Worm (Caenorhabditis elegans) whole organism, mixed stage, embryonic: ENCODE results near the gene Y46B2A.4.

Experiments used
- M03D4.4 ChIP-seq: sonication (generic microtip); optimal IDR thresholded peaks from 2 replicates; lab custom pipeline; 2017; ENCODE audit warnings: mild to moderate bottlenecking, missing genetic modification characterization, missing compliant biosample characterization
- bed-3 ChIP-seq: fragments of 200-800 bp; sonication (Bioruptor generic); optimal IDR thresholded peaks from 3 replicates; lab custom pipeline; 2018; ENCODE audit warnings: mild to moderate bottlenecking, missing genetic modification characterization, moderate library complexity, missing compliant biosample characterization
- blmp-1 ChIP-seq: fragments of 150-350 bp; optimal IDR thresholded peaks from 2 replicates; lab custom pipeline; 2014; ENCODE audit warnings: missing biosample characterization, missing genetic modification characterization
- ceh-39 ChIP-seq: fragments of 150-350 bp; optimal IDR thresholded peaks from 2 replicates; lab custom pipeline; 2014; ENCODE audit warnings: missing biosample characterization, missing genetic modification characterization
- ceh-43 ChIP-seq: fragments of 200-800 bp; sonication (Bioruptor generic); optimal IDR thresholded peaks from 2 replicates; lab custom pipeline; 2018; ENCODE audit warnings: mild to moderate bottlenecking, missing genetic modification characterization, moderate library complexity, missing compliant biosample characterization
- cnd-1 ChIP-seq: fragments of 200-800 bp; sonication (Bioruptor generic); optimal IDR thresholded peaks from 2 replicates; lab custom pipeline; 2018; ENCODE audit warnings: mild to moderate bottlenecking, missing genetic modification characterization, missing compliant biosample characterization
- drap-1 ChIP-seq: fragments of 200-800 bp; sonication (Bioruptor generic); optimal IDR thresholded peaks from 3 replicates; lab custom pipeline; 2018; ENCODE audit warnings: mild to moderate bottlenecking, missing genetic modification characterization, missing compliant biosample characterization
- elt-1 ChIP-seq: sonication (generic microtip); optimal IDR thresholded peaks from 2 replicates; lab custom pipeline; 2017; ENCODE audit warnings: missing genetic modification characterization, mild to moderate bottlenecking, missing compliant biosample characterization, antibody characterized with exemption, moderate library complexity, borderline replicate concordance; ENCODE audit not compliant: insufficient read depth
- elt-3 ChIP-seq: fragments of 150-350 bp; optimal IDR thresholded peaks from 2 replicates; lab custom pipeline; 2014; ENCODE audit warnings: missing biosample characterization, missing genetic modification characterization
- flh-1 ChIP-seq: fragments of 200-800 bp; sonication (Bioruptor generic); optimal IDR thresholded peaks from 2 replicates; lab custom pipeline; 2018; ENCODE audit warnings: mild to moderate bottlenecking, missing genetic modification characterization, moderate library complexity, missing compliant biosample characterization
- ham-2 ChIP-seq: fragments of 200-800 bp; sonication (Bioruptor generic); optimal IDR thresholded peaks from 2 replicates; lab custom pipeline; 2018; ENCODE audit warnings: mild to moderate bottlenecking, missing genetic modification characterization, missing compliant biosample characterization
- hlh-1 ChIP-seq: fragments of 150-350 bp; optimal IDR thresholded peaks from 2 replicates; lab custom pipeline; 2014; ENCODE audit warnings: missing biosample characterization, missing genetic modification reagents, missing genetic modification characterization
- lin-13 ChIP-seq: fragments of 150-350 bp; optimal IDR thresholded peaks from 2 replicates; lab custom pipeline; 2014; ENCODE audit warnings: missing biosample characterization, missing genetic modification characterization
- lin-32 ChIP-seq: fragments of 200-800 bp; sonication (Bioruptor generic); optimal IDR thresholded peaks from 2 replicates; lab custom pipeline; 2018; ENCODE audit warnings: mild to moderate bottlenecking, missing genetic modification characterization, missing compliant biosample characterization
- lsy-2 ChIP-seq: fragments of 150-350 bp; optimal IDR thresholded peaks from 2 replicates; lab custom pipeline; 2014; ENCODE audit warnings: missing biosample characterization, missing genetic modification characterization
- mep-1 ChIP-seq: fragments of 150-350 bp; optimal IDR thresholded peaks from 2 replicates; lab custom pipeline; 2017; ENCODE audit warnings: missing biosample characterization, missing genetic modification reagents, missing genetic modification characterization, inconsistent platforms
- mls-2 ChIP-seq: sonication (generic microtip); optimal IDR thresholded peaks from 2 replicates; lab custom pipeline; 2016; ENCODE audit warnings: mild to moderate bottlenecking, missing genetic modification characterization, moderate library complexity, missing compliant biosample characterization
- nhr-12 ChIP-seq: fragments of 150-350 bp; optimal IDR thresholded peaks from 2 replicates; lab custom pipeline; 2014; ENCODE audit warnings: missing biosample characterization, missing genetic modification characterization
- nhr-237 ChIP-seq: fragments of 150-350 bp; optimal IDR thresholded peaks from 2 replicates; lab custom pipeline; 2014; ENCODE audit warnings: missing biosample characterization, missing genetic modification characterization
- nhr-28 ChIP-seq: fragments of 150-350 bp; optimal IDR thresholded peaks from 2 replicates; lab custom pipeline; 2014; ENCODE audit warnings: missing biosample characterization, missing genetic modification characterization
- nhr-76 ChIP-seq: sonication (generic microtip); optimal IDR thresholded peaks from 2 replicates; lab custom pipeline; 2017; ENCODE audit warnings: missing biosample characterization, missing genetic modification characterization
- snpc-4 ChIP-seq: fragments of 150-350 bp; optimal IDR thresholded peaks from 2 replicates; lab custom pipeline; 2014; ENCODE audit warnings: missing biosample characterization, missing genetic modification characterization
- sptf-1 ChIP-seq: sonication (generic microtip); optimal IDR thresholded peaks from 2 replicates; lab custom pipeline; 2017; ENCODE audit warnings: mild to moderate bottlenecking, missing genetic modification characterization, moderate library complexity, missing compliant biosample characterization
- tbx-8 ChIP-seq: fragments of 200-800 bp; sonication (Bioruptor generic); optimal IDR thresholded peaks from 2 replicates; lab custom pipeline; 2018; ENCODE audit warnings: mild to moderate bottlenecking, missing genetic modification characterization, moderate library complexity, missing compliant biosample characterization
- unc-120 ChIP-seq: sonication (generic microtip); optimal IDR thresholded peaks from 2 replicates; lab custom pipeline; 2017; ENCODE audit warnings: missing genetic modification characterization, missing compliant biosample characterization; ENCODE audit not compliant: poor library complexity, severe bottlenecking
- unc-39 ChIP-seq: fragments of 150-350 bp; optimal IDR thresholded peaks from 2 replicates; lab custom pipeline; 2014; ENCODE audit warnings: missing biosample characterization, missing genetic modification characterization
- unc-62 ChIP-seq: fragments of 150-350 bp; optimal IDR thresholded peaks from 2 replicates; lab custom pipeline; 2014; ENCODE audit warnings: missing biosample characterization, missing genetic modification reagents, missing genetic modification characterization
- zip-8 ChIP-seq: fragments of 150-350 bp; optimal IDR thresholded peaks from 2 replicates; lab custom pipeline; 2014; ENCODE audit warnings: missing biosample characterization, missing genetic modification characterization
- ztf-11 ChIP-seq: fragments of 150-350 bp; optimal IDR thresholded peaks from 2 replicates; lab custom pipeline; 2014; ENCODE audit warnings: missing biosample characterization, missing genetic modification characterization

The Y46B2A.4 gene

DNA sequence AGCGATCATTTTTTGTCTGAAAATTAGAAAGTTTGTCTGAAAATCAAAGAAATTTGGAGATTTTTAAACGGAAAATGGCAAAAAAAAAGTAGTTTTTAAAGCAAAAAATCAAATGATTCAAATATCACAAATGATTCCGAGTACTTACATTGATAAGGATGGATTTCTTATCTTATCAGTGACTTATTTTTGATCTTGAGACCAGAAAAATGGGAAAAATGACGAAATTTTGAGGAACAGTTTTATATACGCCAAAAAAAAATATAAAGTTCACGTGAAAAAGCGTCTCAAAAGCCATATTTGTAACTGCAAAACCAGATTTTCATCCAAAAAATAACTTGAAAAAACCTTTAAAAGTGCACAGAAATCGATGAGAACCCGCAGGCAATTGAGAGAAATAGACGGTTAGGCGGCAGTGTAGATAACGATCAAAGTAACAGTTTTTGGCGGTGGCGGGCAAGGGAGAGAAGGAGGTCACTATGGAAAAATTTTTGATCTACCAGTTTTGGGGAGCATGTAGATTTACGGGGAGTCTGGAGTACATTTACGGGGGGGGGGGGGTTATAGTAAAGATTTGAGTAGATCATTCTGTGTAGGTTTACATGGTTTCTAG, 39.2 kb downstream of the Y46B2A.4 start, which contains the start of gene T07D3.9:
T07D3.9 (minus strand) TSS at position 194 of the 613 bp plus-strand sequence.
- TF ChIP-seq ceh-39 (no peak), elt-1 (tag; lab: Kevin White, UChicago) (peak; percentile 22)

DNA sequence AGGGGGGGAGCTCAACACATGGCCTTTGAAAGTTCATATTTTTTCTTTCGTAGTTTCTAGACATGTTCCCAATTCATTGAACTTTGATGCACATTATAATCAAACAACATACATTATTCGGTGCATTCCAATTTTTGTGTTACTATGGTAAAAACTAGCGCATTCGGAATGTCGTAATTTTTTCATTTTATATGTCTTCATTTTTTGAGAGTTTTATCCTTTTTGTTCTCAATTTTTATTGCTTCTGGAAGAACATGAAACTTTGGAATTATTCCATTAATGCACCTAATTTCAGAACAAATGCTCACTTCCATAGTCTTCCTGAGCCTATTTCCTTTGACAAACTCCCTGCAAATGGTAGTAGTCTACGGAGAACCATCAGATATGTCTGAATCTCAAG, 40.0 kb downstream of the Y46B2A.4 start, which contains the start of gene T07D3.2:
T07D3.2 (plus strand) TSS at position 301 of the 400 bp plus-strand sequence.
- TF ChIP-seq lin-13 (no peak), nhr-76 (tag; lab: Kevin White, UChicago) (no peak), mls-2 (no peak), M03D4.4 (tag; lab: Kevin White, UChicago) (no peak), lsy-2 (tag; lab: Kevin White, UChicago) (no peak), cnd-1 (tag; lab: Kevin White, UChicago) (no peak), tbx-8 (GFP tag; lab: Kevin White, UChicago) (no peak), zip-8 (tag; lab: Kevin White, UChicago) (no peak), mep-1 (tag; lab: Kevin White, UChicago) (no peak), drap-1 (GFP tag; lab: Kevin White, UChicago) (no peak), lin-32 (GFP tag; lab: Kevin White, UChicago) (no peak), unc-62 (no peak), nhr-12 (no peak), ztf-11 (no peak), ceh-39 (no peak)

DNA sequence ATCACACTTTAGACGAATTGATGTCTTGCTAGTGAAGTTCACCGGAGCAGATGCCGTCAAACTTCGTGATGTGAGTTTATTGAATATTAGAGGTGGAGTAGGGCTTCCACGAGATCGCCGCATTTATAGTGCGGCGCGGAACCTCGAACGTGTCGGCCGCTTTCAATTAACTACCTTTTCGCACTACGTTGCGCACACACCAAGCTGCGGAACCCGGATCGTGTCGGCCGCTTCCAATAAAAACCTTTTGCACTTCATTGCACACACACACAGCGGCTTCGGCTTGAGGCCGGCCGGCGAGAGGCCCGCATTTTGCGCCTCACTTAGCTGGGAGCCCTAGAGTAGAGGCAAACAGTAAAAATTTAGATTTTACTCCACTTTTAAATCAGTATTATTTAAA, 43.7 kb downstream of the Y46B2A.4 start:
- TF ChIP-seq elt-3 (tag; lab: Kevin White, UChicago) = no peak
- TF ChIP-seq ceh-43 = no peak
- TF ChIP-seq drap-1 (GFP tag; lab: Kevin White, UChicago) = no peak
- TF ChIP-seq hlh-1 (tag; lab: Kevin White, UChicago) = no peak
- TF ChIP-seq tbx-8 (GFP tag; lab: Kevin White, UChicago) = no peak
- no peak for TF ChIP-seq ztf-11
- no peak for TF ChIP-seq mep-1 (tag; lab: Kevin White, UChicago)
- no peak for TF ChIP-seq nhr-76 (tag; lab: Kevin White, UChicago)
- no peak for TF ChIP-seq lin-32 (GFP tag; lab: Kevin White, UChicago)
- TF ChIP-seq flh-1 (GFP tag; lab: Kevin White, UChicago) = no peak
- TF ChIP-seq mls-2 = no peak
- TF ChIP-seq M03D4.4 (tag; lab: Kevin White, UChicago) = no peak
- TF ChIP-seq blmp-1 (tag; lab: Kevin White, UChicago) = no peak
- TF ChIP-seq nhr-237 (tag; lab: Kevin White, UChicago) = no peak
- no peak for TF ChIP-seq ceh-39
- TF ChIP-seq nhr-12 = no peak
- no peak for TF ChIP-seq cnd-1 (tag; lab: Kevin White, UChicago)
- no peak for TF ChIP-seq zip-8 (tag; lab: Kevin White, UChicago)
- TF ChIP-seq sptf-1 (tag; lab: Kevin White, UChicago) = no peak
- no peak for TF ChIP-seq nhr-28 (tag; lab: Kevin White, UChicago)

DNA sequence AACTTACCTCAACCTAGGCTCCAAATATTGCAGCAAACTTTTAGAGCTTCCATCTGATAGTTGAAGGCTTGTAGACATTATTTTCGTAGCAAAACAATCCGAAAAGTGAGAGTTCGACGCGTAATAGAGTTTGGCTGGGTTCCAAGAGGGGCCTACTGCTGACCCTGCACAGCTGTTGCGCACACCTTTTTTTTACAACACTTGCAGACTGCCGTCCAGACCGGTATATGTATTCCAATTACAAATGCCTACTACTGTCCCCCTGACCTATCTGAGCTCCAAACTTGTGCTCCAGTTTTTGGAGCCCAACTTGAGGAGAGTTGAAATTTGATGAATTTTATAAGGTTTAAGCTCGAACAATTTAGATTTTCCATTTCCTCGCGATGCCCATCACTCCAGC, 47.9 kb downstream of the Y46B2A.4 start, which contains the start of the genes fbxc-24 and fbxc-27:
fbxc-24 (minus strand) TSS at position 101 of the 400 bp plus-strand sequence.
fbxc-27 (plus strand) TSS at position 216 of the 400 bp plus-strand sequence.
- TF ChIP-seq elt-3 (tag; lab: Kevin White, UChicago) = no peak
- TF ChIP-seq hlh-1 (tag; lab: Kevin White, UChicago) = peak; percentile 68

DNA sequence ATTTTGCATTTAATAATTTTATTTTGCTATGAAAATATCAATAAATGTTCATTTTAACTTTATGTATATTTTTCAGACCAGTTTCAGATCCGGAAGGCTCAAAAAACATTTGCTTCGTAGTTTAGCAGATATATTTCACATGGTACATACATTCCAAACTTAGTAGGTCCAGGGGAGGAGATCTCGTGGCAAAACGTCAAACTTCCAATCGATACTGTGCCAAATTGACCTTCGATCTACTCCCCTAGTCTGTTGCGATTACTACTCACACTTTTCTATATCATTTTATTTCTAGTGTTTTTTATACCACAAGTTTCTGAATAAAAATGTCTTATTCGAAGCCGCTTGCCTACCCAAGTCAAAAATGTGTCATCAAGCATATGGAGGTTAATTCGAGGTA, 50.0 kb downstream of the Y46B2A.4 start, which contains the start of gene fbxc-31:
fbxc-31 (plus strand) TSS at position 301 of the 400 bp plus-strand sequence.
- TF ChIP-seq elt-1 (tag; lab: Kevin White, UChicago) (no peak), M03D4.4 (tag; lab: Kevin White, UChicago) (no peak), hlh-1 (tag; lab: Kevin White, UChicago) (no peak), flh-1 (GFP tag; lab: Kevin White, UChicago) (no peak), nhr-237 (tag; lab: Kevin White, UChicago) (no peak), elt-3 (tag; lab: Kevin White, UChicago) (no peak), unc-62 (no peak), snpc-4 (tag; lab: Kevin White, UChicago) (no peak), ham-2 (GFP tag; lab: Kevin White, UChicago) (no peak), unc-39 (tag; lab: Kevin White, UChicago) (no peak), bed-3 (no peak), lin-32 (GFP tag; lab: Kevin White, UChicago) (no peak), ceh-43 (no peak), blmp-1 (tag; lab: Kevin White, UChicago) (no peak), unc-120 (tag; lab: Kevin White, UChicago) (no peak), zip-8 (tag; lab: Kevin White, UChicago) (no peak), mep-1 (tag; lab: Kevin White, UChicago) (no peak)
